Worm (Caenorhabditis elegans): ENCODE results near the gene Y61A9LA.7.

DNA sequence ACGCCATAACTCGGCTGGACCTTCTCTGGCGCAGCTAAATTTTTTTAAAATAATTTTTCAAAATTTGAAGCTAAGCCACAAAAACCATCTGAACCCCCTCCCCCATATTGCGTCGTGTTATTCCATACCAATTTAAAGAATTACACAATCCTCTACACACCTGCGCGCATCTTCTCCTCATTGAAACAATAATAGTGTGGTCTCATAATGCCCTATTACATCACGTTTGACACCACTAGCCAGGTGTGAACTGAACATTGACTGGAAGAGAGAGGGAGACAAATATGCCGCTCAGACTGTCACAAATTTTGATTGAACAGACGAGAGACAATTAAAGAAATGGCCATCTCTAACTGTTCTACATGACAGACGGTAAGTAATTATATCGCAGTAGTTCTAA lies 34.1 kb downstream of the Y61A9LA.7 start:
- TF ChIP-seq alr-1 (tag; optimal IDR thresholded peaks at IDR 0.05; ENCODE audit: borderline replicate concordance) (no peak), ztf-4 (tag; optimal IDR thresholded peaks at IDR 0.05) (no peak), unc-98 (GFP tag; IDR thresholded peaks at IDR 0.05) (no peak), sptf-1 (tag; optimal IDR thresholded peaks at IDR 0.05) (no peak), fkh-10 (GFP tag; optimal IDR thresholded peaks at IDR 0.05) (no peak), unc-62 (GFP tag; optimal IDR thresholded peaks at IDR 0.05) (no peak), jun-1 (tag; optimal IDR thresholded peaks at IDR 0.05) (no peak), tbx-2 (tag; optimal IDR thresholded peaks at IDR 0.05) (no peak), dpl-1 (GFP tag; optimal IDR thresholded peaks at IDR 0.05) (no peak), aha-1 (tag; optimal IDR thresholded peaks at IDR 0.05) (no peak), ceh-8 (GFP tag; optimal IDR thresholded peaks at IDR 0.05) (no peak), blmp-1 (tag; optimal IDR thresholded peaks at IDR 0.05) (no peak)
